Fruit fly (Drosophila melanogaster) whole organism, embryonic: ENCODE measurements around the gene CG9737.

Experiments used
- Bgb ChIP-seq: fragments of 200-800 bp; sonication (Bioruptor generic); IDR thresholded peaks from 2 replicates; pipeline ENCODE4 v1.3.6; 2022; ENCODE audit warnings: missing biosample characterization, missing genetic modification characterization; ENCODE audit not compliant: partially characterized antibody
- C15 ChIP-seq: fragments of 200-800 bp; sonication (Bioruptor generic); IDR thresholded peaks from 3 replicates; pipeline ENCODE4 v1.3.6; 2022; ENCODE audit warnings: missing biosample characterization, missing genetic modification characterization
- CG10565 ChIP-seq: fragments of 200-800 bp; sonication (Bioruptor generic); optimal IDR thresholded peaks from 3 replicates; lab custom pipeline; 2016; ENCODE audit warnings: missing biosample characterization, mild to moderate bottlenecking, missing genetic modification characterization
- CG12219 ChIP-seq: fragments of 200-800 bp; sonication (Bioruptor generic); optimal IDR thresholded peaks from 3 replicates; lab custom pipeline; 2018; ENCODE audit warnings: missing biosample characterization, mild to moderate bottlenecking, missing genetic modification characterization
- CG12299 ChIP-seq: fragments of 200-800 bp; sonication (Bioruptor generic); optimal IDR thresholded peaks from 2 replicates; lab custom pipeline; 2018; ENCODE audit warnings: missing biosample characterization, mild to moderate bottlenecking, missing genetic modification characterization
- CG15011 ChIP-seq: fragments of 200-800 bp; sonication (Bioruptor generic); optimal IDR thresholded peaks from 3 replicates; lab custom pipeline; 2018; ENCODE audit warnings: missing biosample characterization, mild to moderate bottlenecking, missing genetic modification characterization
- CG2116 ChIP-seq: fragments of 200-800 bp; sonication (Bioruptor generic); optimal IDR thresholded peaks from 3 replicates; lab custom pipeline; 2018; ENCODE audit warnings: missing biosample characterization, mild to moderate bottlenecking, missing genetic modification characterization
- CG3065 ChIP-seq: fragments of 200-800 bp; sonication (Bioruptor generic); optimal IDR thresholded peaks from 2 replicates; lab custom pipeline; 2016; ENCODE audit warnings: missing biosample characterization, missing genetic modification characterization
- CG33213 ChIP-seq: fragments of 200-800 bp; sonication (Bioruptor generic); optimal IDR thresholded peaks from 3 replicates; lab custom pipeline; 2016; ENCODE audit warnings: missing biosample characterization, missing genetic modification characterization
- CG34422 ChIP-seq: fragments of 200-800 bp; sonication (Bioruptor generic); IDR thresholded peaks from 3 replicates; pipeline ENCODE4 v1.3.6; 2022; ENCODE audit warnings: missing biosample characterization, missing genetic modification characterization
- CG3726 ChIP-seq: fragments of 200-800 bp; sonication (Bioruptor generic); IDR thresholded peaks from 3 replicates; pipeline ENCODE4, ENCODE4 v1.3.6; 2022; ENCODE audit warnings: missing biosample characterization, missing genetic modification characterization
- CG3847 ChIP-seq: fragments of 200-800 bp; sonication (Bioruptor generic); IDR thresholded peaks from 2 replicates; pipeline ENCODE4 v1.3.6; 2022; ENCODE audit warnings: missing biosample characterization, missing genetic modification characterization
- CG7786 ChIP-seq: fragments of 200-800 bp; sonication (Bioruptor generic); optimal IDR thresholded peaks from 2 replicates; lab custom pipeline; 2016; ENCODE audit warnings: missing biosample characterization, missing genetic modification characterization
- CG8924 ChIP-seq: fragments of 200-800 bp; optimal IDR thresholded peaks from 3 replicates; lab custom pipeline; 2019; ENCODE audit warnings: missing biosample characterization, mild to moderate bottlenecking, missing genetic modification characterization, moderate library complexity
- CG9876 ChIP-seq: fragments of 200-800 bp; sonication (Bioruptor generic); optimal IDR thresholded peaks from 2 replicates; lab custom pipeline; 2016; ENCODE audit warnings: missing biosample characterization, missing genetic modification characterization
- D19A ChIP-seq: fragments of 200-800 bp; optimal IDR thresholded peaks from 3 replicates; lab custom pipeline; 2019; ENCODE audit warnings: missing biosample characterization, mild to moderate bottlenecking, missing genetic modification characterization, moderate library complexity
- Dad ChIP-seq: fragments of 200-800 bp; sonication (Bioruptor generic); optimal IDR thresholded peaks from 3 replicates; lab custom pipeline; 2016; ENCODE audit warnings: missing biosample characterization, missing genetic modification characterization
- Dip3 ChIP-seq: fragments of 200-800 bp; sonication (Bioruptor generic); optimal IDR thresholded peaks from 3 replicates; lab custom pipeline; 2016; ENCODE audit warnings: missing biosample characterization, missing genetic modification characterization
- Ets65A ChIP-seq: fragments of 200-800 bp; sonication (Bioruptor generic); peaks from one replicate; lab custom pipeline; 2016; ENCODE audit warnings: missing biosample characterization, missing genetic modification characterization
- HHEX ChIP-seq: fragments of 200-800 bp; sonication (Bioruptor generic); optimal IDR thresholded peaks from 3 replicates; lab custom pipeline; 2017; ENCODE audit warnings: missing biosample characterization, mild to moderate bottlenecking, missing genetic modification characterization, missing genetic modification reagents
- HLH4C ChIP-seq: fragments of 200-800 bp; sonication (Bioruptor generic); IDR thresholded peaks from 3 replicates; pipeline ENCODE4 v1.3.6; 2022; ENCODE audit warnings: missing biosample characterization, missing genetic modification characterization; ENCODE audit not compliant: partially characterized antibody
- HmgD ChIP-seq: fragments of 200-800 bp; sonication (Bioruptor generic); optimal IDR thresholded peaks from 3 replicates; lab custom pipeline; 2016; ENCODE audit warnings: missing biosample characterization, missing genetic modification characterization
- HmgZ ChIP-seq: fragments of 200-800 bp; sonication (Bioruptor generic); optimal IDR thresholded peaks from 2 replicates; lab custom pipeline; 2018; ENCODE audit warnings: missing biosample characterization, mild to moderate bottlenecking, missing genetic modification characterization
- NC2α ChIP-seq: fragments of 200-800 bp; sonication (Bioruptor generic); optimal IDR thresholded peaks from 2 replicates; lab custom pipeline; 2016; ENCODE audit warnings: missing biosample characterization, missing genetic modification characterization
- Rfx ChIP-seq: fragments of 200-800 bp; sonication (Bioruptor generic); IDR thresholded peaks from 2 replicates; pipeline ENCODE4 v1.3.6; 2022; ENCODE audit warnings: missing biosample characterization, missing genetic modification characterization
- Sox102F ChIP-seq: fragments of 200-800 bp; sonication (Bioruptor generic); optimal IDR thresholded peaks from 2 replicates; lab custom pipeline; 2018; ENCODE audit warnings: missing biosample characterization, mild to moderate bottlenecking, missing genetic modification characterization, moderate library complexity
- TFAM ChIP-seq: fragments of 200-800 bp; sonication (Bioruptor generic); optimal IDR thresholded peaks from 2 replicates; lab custom pipeline; 2017; ENCODE audit warnings: missing biosample characterization, missing genetic modification characterization, inconsistent platforms
- abd-A ChIP-seq: fragments of 200-800 bp; sonication (Bioruptor generic); optimal IDR thresholded peaks from 3 replicates; lab custom pipeline; 2019; ENCODE audit warnings: missing biosample characterization, mild to moderate bottlenecking, missing genetic modification characterization, moderate library complexity
- bowl ChIP-seq: fragments of 200-800 bp; sonication (Bioruptor generic); IDR thresholded peaks from 2 replicates; pipeline ENCODE4 v1.3.6; 2022; ENCODE audit warnings: missing biosample characterization, missing genetic modification characterization
- br ChIP-seq: fragments of >200 bp; optimal IDR thresholded peaks from 2 replicates; lab custom pipeline; 2017
- cato ChIP-seq: fragments of 200-800 bp; sonication (Bioruptor generic); optimal IDR thresholded peaks from 2 replicates; lab custom pipeline; 2016; ENCODE audit warnings: missing biosample characterization, missing genetic modification characterization, borderline replicate concordance
- chinmo ChIP-seq: fragments of 200-800 bp; sonication (Bioruptor generic); IDR thresholded peaks from 4 replicates; pipeline ENCODE4 v1.3.6; 2022; ENCODE audit warnings: missing biosample characterization, missing genetic modification characterization; ENCODE audit not compliant: partially characterized antibody
- chm ChIP-seq: fragments of 200-800 bp; sonication (Bioruptor generic); IDR thresholded peaks from 2 replicates; pipeline ENCODE4 v1.3.6; 2022; ENCODE audit warnings: missing biosample characterization, missing genetic modification characterization
- dati ChIP-seq: fragments of 200-800 bp; sonication (Bioruptor generic); IDR thresholded peaks from 2 replicates; pipeline ENCODE4 v1.3.6; 2022; ENCODE audit warnings: missing biosample characterization, missing genetic modification characterization
- dysf ChIP-seq: fragments of 200-800 bp; sonication (Bioruptor generic); IDR thresholded peaks from 3 replicates; pipeline ENCODE4 v1.3.6; 2022; ENCODE audit warnings: missing biosample characterization, missing genetic modification characterization
- h ChIP-seq: fragments of >200 bp; optimal IDR thresholded peaks from 2 replicates; lab custom pipeline; 2017
- hbn ChIP-seq: fragments of 200-800 bp; sonication (Bioruptor generic); IDR thresholded peaks from 2 replicates; pipeline ENCODE4 v1.3.6; 2022; ENCODE audit warnings: missing biosample characterization, missing genetic modification characterization; ENCODE audit not compliant: partially characterized antibody
- lmd ChIP-seq: fragments of 200-800 bp; sonication (Bioruptor generic); IDR thresholded peaks from 2 replicates; pipeline ENCODE4 v1.3.6; 2022; ENCODE audit warnings: missing biosample characterization, missing genetic modification characterization
- luna ChIP-seq: fragments of 200-800 bp; sonication (Bioruptor generic); optimal IDR thresholded peaks from 2 replicates; lab custom pipeline; 2016; ENCODE audit warnings: missing biosample characterization, missing genetic modification characterization
- nau ChIP-seq: fragments of 200-800 bp; sonication (Bioruptor generic); optimal IDR thresholded peaks from 3 replicates; lab custom pipeline; 2017; ENCODE audit warnings: missing biosample characterization, mild to moderate bottlenecking, missing genetic modification characterization, missing genetic modification reagents
- odd ChIP-seq: fragments of 200-800 bp; sonication (Bioruptor generic); optimal IDR thresholded peaks from 2 replicates; lab custom pipeline; 2017; ENCODE audit warnings: missing biosample characterization, mild to moderate bottlenecking, missing genetic modification characterization
- onecut ChIP-seq: fragments of 200-800 bp; sonication (Bioruptor generic); IDR thresholded peaks from 2 replicates; pipeline ENCODE4 v1.3.6; 2022; ENCODE audit warnings: missing biosample characterization, missing genetic modification characterization
- p53 ChIP-seq: fragments of 200-800 bp; sonication (Bioruptor generic); optimal IDR thresholded peaks from 2 replicates; lab custom pipeline; 2016; ENCODE audit warnings: missing biosample characterization, missing genetic modification characterization
- peb ChIP-seq: fragments of 200-800 bp; sonication (Bioruptor generic); IDR thresholded peaks from 2 replicates; pipeline ENCODE4 v1.3.6; 2022; ENCODE audit warnings: missing biosample characterization, missing genetic modification characterization
- pros ChIP-seq: fragments of 200-800 bp; sonication (Bioruptor generic); optimal IDR thresholded peaks from 3 replicates; lab custom pipeline; 2019; ENCODE audit warnings: missing biosample characterization, mild to moderate bottlenecking, missing genetic modification characterization, moderate library complexity
- salm ChIP-seq: fragments of 200-800 bp; sonication (Bioruptor generic); optimal IDR thresholded peaks from 2 replicates; lab custom pipeline; 2018; ENCODE audit warnings: missing biosample characterization, mild to moderate bottlenecking, missing genetic modification characterization
- sim ChIP-seq: fragments of 200-800 bp; sonication (Bioruptor generic); IDR thresholded peaks from 2 replicates; pipeline ENCODE4 v1.3.6; 2022; ENCODE audit warnings: missing biosample characterization, missing genetic modification characterization
- slbo ChIP-seq: fragments of 200-800 bp; sonication (Bioruptor generic); IDR thresholded peaks from 2 replicates; pipeline ENCODE4 v1.3.6; 2022; ENCODE audit warnings: missing biosample characterization, missing genetic modification characterization
- stwl ChIP-seq: fragments of 200-800 bp; sonication (Bioruptor generic); optimal IDR thresholded peaks from 3 replicates; lab custom pipeline; 2018; ENCODE audit warnings: missing biosample characterization, mild to moderate bottlenecking, missing genetic modification characterization, moderate library complexity
- tap ChIP-seq: fragments of 200-800 bp; optimal IDR thresholded peaks from 3 replicates; lab custom pipeline; 2019; ENCODE audit warnings: missing biosample characterization, mild to moderate bottlenecking, missing genetic modification characterization, moderate library complexity
- tin ChIP-seq: fragments of 200-800 bp; sonication (Bioruptor generic); optimal IDR thresholded peaks from 3 replicates; lab custom pipeline; 2016; ENCODE audit warnings: missing biosample characterization, missing genetic modification characterization
- tx ChIP-seq: fragments of 200-800 bp; sonication (Bioruptor generic); optimal IDR thresholded peaks from 2 replicates; lab custom pipeline; 2016; ENCODE audit warnings: missing biosample characterization, missing genetic modification characterization
- yki ChIP-seq: fragments of >200 bp; optimal IDR thresholded peaks from 3 replicates; lab custom pipeline; 2018

The CG9737 gene

DNA sequence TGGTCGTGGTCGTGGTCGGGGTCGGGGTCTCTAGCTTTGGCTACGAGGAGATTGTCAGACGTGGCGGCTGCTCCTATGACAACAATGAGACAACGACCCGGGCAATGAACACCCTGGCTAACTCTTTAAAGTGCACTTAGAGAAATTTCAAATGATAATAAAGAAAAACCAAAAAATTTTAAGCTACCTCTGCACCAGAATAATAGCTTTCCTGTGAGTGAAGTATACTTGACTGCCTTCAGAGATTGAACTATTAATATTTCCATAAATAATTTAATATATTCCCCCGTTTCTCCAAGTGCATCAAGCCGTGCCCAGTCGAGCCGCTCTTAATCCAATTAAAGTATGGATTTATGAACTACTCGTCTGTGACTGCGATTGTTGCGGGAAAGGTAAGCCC lies 20.6 kb upstream of the CG9737 start (continued):
- TF ChIP-seq CG9876 (no peak), CG12219 (no peak), dati (no peak), Dip3 (no peak), CG7786 (no peak), onecut (GFP tag; lab: Robert Waterston, UW) (0 out of 2 replicates have a peak, but pooled peaks have one; percentile 24), tx (GFP tag; lab: Kevin White, UChicago) (no peak), Bgb (GFP tag; lab: Robert Waterston, UW) (no peak), tap (tag; lab: Kevin White, UChicago) (no peak), cato (no peak), tin (GFP tag; lab: Kevin White, UChicago) (peak; percentile 19), HHEX (GFP tag; lab: Kevin White, UChicago) (no peak), HmgZ (tag; lab: Kevin White, UChicago) (no peak), abd-A (tag; lab: Kevin White, UChicago) (no peak), salm (tag; lab: Kevin White, UChicago) (no peak), lmd (GFP tag; lab: Robert Waterston, UW) (peak; percentile 43; the same call in 1 of the 2 replicates), stwl (tag; lab: Kevin White, UChicago) (no peak), nau (GFP tag; lab: Kevin White, UChicago) (no peak), CG34422 (GFP tag; lab: Robert Waterston, UW) (peak; percentile 47; the same call in 2 of the 3 replicates), bowl (no peak), hbn (GFP tag; lab: Robert Waterston, UW) (no peak), pros (GFP tag; lab: Kevin White, UChicago) (no peak), slbo (GFP tag; lab: Robert Waterston, UW) (no peak), CG12299 (tag; lab: Kevin White, UChicago) (no peak), chm (GFP tag; lab: Robert Waterston, UW) (0 out of 2 replicates have a peak, but pooled peaks have one; percentile 28), Dad (no peak), Sox102F (GFP tag; lab: Kevin White, UChicago) (peak; percentile 37), h (lab: Kevin White, UChicago) (no peak), CG15011 (GFP tag; lab: Kevin White, UChicago) (no peak), CG3726 (GFP tag; lab: Robert Waterston, UW) (no peak), peb (0 out of 2 replicates have a peak, but pooled peaks have one; percentile 23), yki (lab: Kevin White, UChicago) (no peak), D19A (tag; lab: Kevin White, UChicago) (peak; percentile 29), p53 (no peak), br (lab: Kevin White, UChicago) (no peak), odd (GFP tag; lab: Kevin White, UChicago) (no peak), CG3847 (GFP tag; lab: Robert Waterston, UW) (0 out of 2 replicates have a peak, but pooled peaks have one; percentile 12), HmgD (GFP tag; lab: Kevin White, UChicago) (no peak), CG33213 (GFP tag; lab: Kevin White, UChicago) (no peak), TFAM (no peak), chinmo (no peak), C15 (GFP tag; lab: Robert Waterston, UW) (no peak), luna (GFP tag; lab: Kevin White, UChicago) (no peak), Ets65A (GFP tag; lab: Kevin White, UChicago) (no peak), NC2α (GFP tag; lab: Kevin White, UChicago) (no peak), CG2116 (GFP tag; lab: Kevin White, UChicago) (no peak), CG10565 (GFP tag; lab: Kevin White, UChicago) (no peak), CG3065 (GFP tag; lab: Kevin White, UChicago) (no peak), Rfx (GFP tag; lab: Robert Waterston, UW) (no peak), HLH4C (GFP tag; lab: Robert Waterston, UW) (no peak), CG8924 (tag; lab: Kevin White, UChicago) (peak; percentile 35), sim (GFP tag; lab: Robert Waterston, UW) (no peak), dysf (GFP tag; lab: Robert Waterston, UW) (peak; percentile 43; the same call in 1 of the 3 replicates)
